Fruit fly (Drosophila melanogaster): ENCODE results near the gene CG33710.

CG33710 gene

DNA sequence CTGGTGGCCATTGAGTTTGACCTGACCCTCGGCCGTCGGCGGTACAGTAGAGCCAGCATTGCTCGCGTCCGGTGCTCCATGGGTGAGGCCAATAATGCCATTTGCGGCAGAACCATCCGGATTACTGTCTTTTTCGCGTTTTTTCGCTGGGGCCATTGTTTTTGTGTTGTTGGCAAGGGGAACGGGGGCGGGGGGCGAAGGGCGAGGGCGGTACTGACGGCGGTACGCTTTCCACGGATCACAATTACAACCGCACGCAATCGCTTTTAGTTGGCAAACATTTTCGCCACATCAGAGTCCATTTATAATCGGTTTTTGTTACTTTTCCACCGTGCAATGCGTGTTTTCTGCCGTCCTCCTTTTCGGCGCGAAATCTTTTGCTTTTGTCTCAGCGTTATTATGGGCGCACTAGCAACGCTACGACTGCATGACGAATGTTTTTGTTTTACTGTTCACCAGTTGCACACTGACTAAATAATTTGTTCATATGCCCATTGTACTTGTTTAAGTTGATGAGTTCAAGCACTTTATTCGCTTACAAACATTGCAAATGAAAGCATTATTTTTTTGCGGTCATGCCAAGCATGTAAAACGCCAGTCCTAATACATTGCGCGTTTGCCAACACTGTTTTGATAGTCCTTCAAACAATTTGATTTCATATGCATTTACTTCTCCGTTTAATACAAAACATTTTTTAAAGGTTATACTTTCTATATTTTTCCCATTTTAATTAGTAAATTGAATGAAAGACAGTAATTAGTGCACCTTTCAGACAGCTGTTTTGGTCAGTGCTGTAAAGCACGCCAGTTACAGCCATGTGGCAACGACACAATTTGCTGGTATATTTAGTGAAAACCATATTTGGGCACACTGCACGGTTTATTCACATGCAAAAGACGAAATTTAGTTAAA, 29.5 kb downstream of the CG33710 start, which contains the start of gene Pfdn6 (continued):
- peak; percentile 68 for TF ChIP-seq CG32767 (GFP tag; IDR thresholded peaks at IDR 0.05)
- TF ChIP-seq tap (tag; optimal IDR thresholded peaks at IDR 0.05) = no peak
- TF ChIP-seq gce (GFP tag; IDR thresholded peaks at IDR 0.05) = no peak
- no peak for TF ChIP-seq CG17568 (GFP tag; optimal IDR thresholded peaks at IDR 0.05)

DNA sequence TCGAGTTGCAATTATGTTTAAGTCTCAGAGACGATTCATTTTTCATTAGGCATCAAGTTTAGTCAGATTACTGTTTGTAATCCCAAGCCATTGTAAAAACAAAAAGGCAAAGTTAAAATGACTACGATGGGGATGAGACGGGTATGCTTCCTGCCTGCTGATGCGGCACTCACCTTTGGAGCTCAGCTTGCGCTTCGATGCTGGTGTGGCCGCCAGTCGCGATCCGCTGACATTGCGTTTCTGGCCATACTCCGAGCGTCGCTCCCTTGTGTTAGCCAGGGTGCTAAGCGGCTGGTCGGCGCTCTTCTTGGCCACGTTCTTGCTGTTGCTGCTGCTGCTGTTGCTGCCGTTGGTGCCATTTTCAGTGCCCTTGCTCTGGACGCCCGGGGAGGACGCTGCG, 32.6 kb downstream of the CG33710 start:
- TF ChIP-seq onecut (GFP tag; IDR thresholded peaks at IDR 0.05) (no peak), Vsx1 (GFP tag; optimal IDR thresholded peaks at IDR 0.05) (no peak), B-H1 (GFP tag; IDR thresholded peaks at IDR 0.05) (no peak), CG1233 (GFP tag; optimal IDR thresholded peaks at IDR 0.05) (no peak), sob (GFP tag; IDR thresholded peaks at IDR 0.05) (no peak), shn (GFP tag; optimal IDR thresholded peaks at IDR 0.05) (no peak), CG18599 (GFP tag; optimal IDR thresholded peaks at IDR 0.05) (no peak), crc (GFP tag; optimal IDR thresholded peaks at IDR 0.05) (no peak), danr (GFP tag; IDR thresholded peaks at IDR 0.05) (no peak), unc-4 (GFP tag; IDR thresholded peaks at IDR 0.05; ENCODE audit: partially characterized antibody) (no peak), NFAT (GFP tag; IDR thresholded peaks at IDR 0.05) (no peak), bcd (GFP tag; optimal IDR thresholded peaks at IDR 0.05) (no peak), CG3281 (GFP tag; optimal IDR thresholded peaks at IDR 0.05) (no peak), CG3065 (GFP tag; optimal IDR thresholded peaks at IDR 0.05) (no peak), Dip3 (GFP tag; optimal IDR thresholded peaks at IDR 0.05) (no peak), HLHmδ (GFP tag; optimal IDR thresholded peaks at IDR 0.05) (no peak), CG1024 (GFP tag; IDR thresholded peaks at IDR 0.05) (no peak), CG17359 (tag; optimal IDR thresholded peaks at IDR 0.05) (no peak), nom (GFP tag; optimal IDR thresholded peaks at IDR 0.05) (no peak)

DNA sequence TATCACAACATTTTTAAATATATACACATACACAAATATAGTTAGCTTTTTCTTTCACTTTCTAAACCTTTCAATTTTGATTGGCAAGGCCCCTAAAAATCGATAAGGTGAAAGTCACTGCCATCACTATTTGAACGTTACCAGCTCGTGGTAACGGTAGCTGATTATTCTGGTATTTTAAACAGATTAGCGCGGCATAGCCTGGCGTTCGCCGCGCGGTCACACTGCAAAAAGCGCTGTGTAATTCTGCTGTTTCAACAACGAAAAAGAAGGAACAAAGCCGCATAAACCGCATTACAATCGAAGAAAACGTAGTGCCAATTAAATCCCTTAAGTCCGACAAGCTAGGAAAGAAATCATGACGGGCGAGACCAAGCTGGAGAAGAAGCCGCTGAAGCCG, 37.8 kb downstream of the CG33710 start, which contains the start of gene Rpn1:
Rpn1 (plus strand) TSS at position 219 of the 400 bp plus-strand sequence.
- TF ChIP-seq ftz-f1 (GFP tag; optimal IDR thresholded peaks at IDR 0.05) (peak; percentile 57), sens (GFP tag) (peak; percentile 30), slbo (GFP tag; IDR thresholded peaks at IDR 0.05) (peak; percentile 14; the same call in 1 of the 2 replicates), mam (GFP tag; optimal IDR thresholded peaks at IDR 0.05) (peak; percentile 39), E2f2 (GFP tag; IDR thresholded peaks at IDR 0.05) (peak; percentile 88), peb (GFP tag; IDR thresholded peaks at IDR 0.05) (no peak), croc (GFP tag; conservative IDR thresholded peaks at IDR 0.05) (no peak), dm (GFP tag; optimal IDR thresholded peaks at IDR 0.05) (peak; percentile 52), CG7745 (tag; optimal IDR thresholded peaks at IDR 0.05) (no peak), CG5180 (GFP tag; optimal IDR thresholded peaks at IDR 0.05) (no peak), CG9797 (GFP tag; optimal IDR thresholded peaks at IDR 0.05) (peak; percentile 86), CG4328 (GFP tag; optimal IDR thresholded peaks at IDR 0.05) (no peak), CG4617 (GFP tag; optimal IDR thresholded peaks at IDR 0.05; ENCODE audit: borderline replicate concordance) (peak; percentile 92), CG31365 (tag; optimal IDR thresholded peaks at IDR 0.05) (no peak), cas (GFP tag; IDR thresholded peaks at IDR 0.05) (no peak), trem (tag; optimal IDR thresholded peaks at IDR 0.05) (peak; percentile 26), Taf1 (GFP tag; IDR thresholded peaks at IDR 0.05) (no peak), ci (GFP tag; IDR thresholded peaks at IDR 0.05) (peak; percentile 49; the same call in 2 of the 3 replicates), Doc3 (GFP tag; IDR thresholded peaks at IDR 0.05; ENCODE audit: partially characterized antibody) (no peak), HmgD (GFP tag; optimal IDR thresholded peaks at IDR 0.05) (peak; percentile 67), Lpt (GFP tag; optimal IDR thresholded peaks at IDR 0.05) (no peak), stwl (tag; optimal IDR thresholded peaks at IDR 0.05) (peak; percentile 50), CG33213 (GFP tag; optimal IDR thresholded peaks at IDR 0.05) (peak; percentile 37), Antp (GFP tag; optimal IDR thresholded peaks at IDR 0.05) (peak; percentile 35), dpn (GFP tag; optimal IDR thresholded peaks at IDR 0.05) (peak; percentile 1 to 30)

All from whole organism, embryonic.